Worm (Caenorhabditis elegans): ENCODE data around the gene C18B2.3.
A peak's percentile ranks its signal among the peaks of the same experiment; 100 is the strongest.

ce11 chrX:3650100-3650809, 48.6 kb downstream of the C18B2.3 start, which contains the start of the genes sax-1 and R11G1.2:
- TF ChIP-seq ztf-11 (tag; optimal IDR thresholded peaks at IDR 0.05) (no peak), elt-3 (tag; optimal IDR thresholded peaks at IDR 0.05) (no peak), mep-1 (tag; optimal IDR thresholded peaks at IDR 0.05) (peak; percentile 40)
